Fruit fly (Drosophila melanogaster): ENCODE results near the gene tty.
A peak's percentile ranks its signal among the peaks of the same experiment; 100 is the strongest.

tty gene

DNA sequence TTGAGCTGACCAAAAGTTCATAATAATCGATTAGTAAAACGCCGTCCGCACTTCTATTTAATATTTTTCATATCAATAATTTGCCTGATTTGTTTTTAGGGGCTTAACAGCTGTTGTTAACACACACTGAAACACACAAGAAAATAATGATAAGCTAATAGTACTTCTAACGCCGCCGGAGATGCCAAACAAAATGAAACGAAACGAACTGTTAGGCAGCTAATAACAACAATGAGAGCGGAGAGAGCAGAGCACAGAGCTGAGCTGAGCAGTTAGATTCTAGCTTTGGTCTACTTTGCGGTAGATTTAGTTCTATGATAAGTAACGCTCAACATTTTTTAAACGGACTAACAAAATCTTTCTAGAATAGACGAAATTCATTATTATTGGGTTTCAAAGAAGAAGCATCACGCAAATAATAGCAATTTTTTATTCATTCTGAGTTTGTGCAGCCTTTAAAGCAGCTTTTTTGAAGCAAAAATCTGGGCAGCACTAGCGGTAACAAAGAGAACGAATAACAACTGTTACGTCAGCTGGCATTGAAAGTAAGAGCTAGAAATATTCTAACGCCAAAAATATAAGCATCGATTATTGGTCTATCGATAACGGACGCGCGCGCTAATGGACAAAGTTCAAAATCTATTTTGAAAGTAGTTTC, 32.9 kb downstream of the tty start, which contains the start of gene Abca3 (continued):
- TF ChIP-seq CG8281 (tag; optimal IDR thresholded peaks at IDR 0.05) (peak; percentile 2), al (GFP tag; IDR thresholded peaks at IDR 0.05) (peak; percentile 70), Drgx (GFP tag; IDR thresholded peaks at IDR 0.05) (no peak; the same call in 1 of the 2 replicates), pzg (GFP tag; optimal IDR thresholded peaks at IDR 0.05) (peak; percentile 22), disco-r (GFP tag; optimal IDR thresholded peaks at IDR 0.05) (no peak), bsh (GFP tag; optimal IDR thresholded peaks at IDR 0.05) (peak in 1 of 2 experiments; percentile 44), CG6254 (GFP tag; optimal IDR thresholded peaks at IDR 0.05) (peak; percentile 2), az2 (GFP tag; optimal IDR thresholded peaks at IDR 0.05) (peak; percentile 40), Sox102F (GFP tag; optimal IDR thresholded peaks at IDR 0.05) (peak; percentile 14), CkIIα-i1 (GFP tag; IDR thresholded peaks at IDR 0.05) (no peak), sim (GFP tag; IDR thresholded peaks at IDR 0.05) (no peak), E2f1 (GFP tag; IDR thresholded peaks at IDR 0.05) (no peak; the same call in 1 of the 2 replicates), ssp (GFP tag; IDR thresholded peaks at IDR 0.05) (no peak), ash1 (GFP tag; optimal IDR thresholded peaks at IDR 0.05) (no peak), CG4424 (GFP tag; optimal IDR thresholded peaks at IDR 0.05) (peak; percentile 25), sob (GFP tag; IDR thresholded peaks at IDR 0.05) (peak; percentile 71), pita (GFP tag; optimal IDR thresholded peaks at IDR 0.05) (no peak), tna (GFP tag; IDR thresholded peaks at IDR 0.05; ENCODE audit: partially characterized antibody) (no peak), NC2β (GFP tag; optimal IDR thresholded peaks at IDR 0.05) (peak; percentile 22), tup (GFP tag; optimal IDR thresholded peaks at IDR 0.05) (no peak), HmgD (GFP tag; optimal IDR thresholded peaks at IDR 0.05) (peak; percentile 13), Atf3 (GFP tag; optimal IDR thresholded peaks at IDR 0.05) (peak; percentile 12), prd (optimal IDR thresholded peaks at IDR 0.05) (no peak), prd (GFP tag; IDR thresholded peaks at IDR 0.05) (peak; percentile 70; the same call in 2 of the 3 replicates), stc (GFP tag; IDR thresholded peaks at IDR 0.05) (no peak), CG2116 (GFP tag; optimal IDR thresholded peaks at IDR 0.05) (peak; percentile 28), CG3281 (GFP tag; optimal IDR thresholded peaks at IDR 0.05) (peak; percentile 78), schlank (tag; optimal IDR thresholded peaks at IDR 0.05) (peak; percentile 42), CG15479 (GFP tag; optimal IDR thresholded peaks at IDR 0.05) (no peak), ERR (GFP tag; optimal IDR thresholded peaks at IDR 0.05) (peak; percentile 27), CG9437 (GFP tag; optimal IDR thresholded peaks at IDR 0.05) (peak; percentile 43), fd102C (GFP tag; optimal IDR thresholded peaks at IDR 0.05) (no peak), CG16863 (GFP tag; optimal IDR thresholded peaks at IDR 0.05) (peak; percentile 29), chif (GFP tag; optimal IDR thresholded peaks at IDR 0.05) (peak; percentile 33 to 39), Ptx1 (GFP tag; IDR thresholded peaks at IDR 0.05) (peak; percentile 68), salm (tag; optimal IDR thresholded peaks at IDR 0.05) (peak; percentile 9), Neu2 (GFP tag; optimal IDR thresholded peaks at IDR 0.05; ENCODE audit: borderline replicate concordance) (no peak), Dll (GFP tag; IDR thresholded peaks at IDR 0.05; ENCODE audit: partially characterized antibody) (0 out of 4 replicates have a peak, but pooled peaks have one; percentile 22), Ravus (GFP tag; IDR thresholded peaks at IDR 0.05) (no peak), Deaf1 (tag; optimal IDR thresholded peaks at IDR 0.05) (peak; percentile 37), kah (GFP tag; optimal IDR thresholded peaks at IDR 0.05) (peak; percentile 11), odd (GFP tag; optimal IDR thresholded peaks at IDR 0.05) (peak; percentile 38), CG10147 (GFP tag; optimal IDR thresholded peaks at IDR 0.05) (peak; percentile 80), luna (GFP tag; optimal IDR thresholded peaks at IDR 0.05) (no peak), CG4404 (GFP tag; IDR thresholded peaks at IDR 0.05) (peak; percentile 41; the same call in 1 of the 2 replicates), yki (optimal IDR thresholded peaks at IDR 0.05) (no peak), Atf6 (GFP tag; IDR thresholded peaks at IDR 0.05) (peak; percentile 75; the same call in 1 of the 2 replicates), CG13624 (GFP tag; optimal IDR thresholded peaks at IDR 0.05) (peak; percentile 58), Spps (tag; optimal IDR thresholded peaks at IDR 0.05) (no peak), sisA (GFP tag; IDR thresholded peaks at IDR 0.05) (peak; percentile 35; the same call in 1 of the 2 replicates)
